Worm (Caenorhabditis elegans) whole organism, late embryonic: Measurements from ENCODE around the gene C14E2.7.

ENCODE experiments used
- ceh-9 ChIP-seq: sonication (generic microtip); optimal IDR thresholded peaks from 2 replicates; lab custom pipeline; 2016; ENCODE audit warnings: mild to moderate bottlenecking, missing genetic modification characterization, inconsistent platforms, missing compliant biosample characterization
- elt-2 ChIP-seq: sonication (generic microtip); optimal IDR thresholded peaks from 2 replicates; lab custom pipeline; 2016; ENCODE audit warnings: missing genetic modification reagents, missing genetic modification characterization, missing compliant biosample characterization
- fkh-10 ChIP-seq: fragments of 150-350 bp; optimal IDR thresholded peaks from 2 replicates; lab custom pipeline; 2014; ENCODE audit warnings: missing biosample characterization, missing genetic modification reagents, missing genetic modification characterization
- gmeb-2 ChIP-seq: sonication (generic microtip); optimal IDR thresholded peaks from 2 replicates; lab custom pipeline; 2016; ENCODE audit warnings: missing genetic modification characterization, inconsistent platforms, missing compliant biosample characterization
- nfya-1 ChIP-seq: sonication (generic microtip); optimal IDR thresholded peaks from 2 replicates; lab custom pipeline; 2017; ENCODE audit warnings: missing genetic modification characterization, mild to moderate bottlenecking, missing compliant biosample characterization, antibody characterized with exemption, moderate library complexity
- sox-2 ChIP-seq: fragments of 200-800 bp; sonication (Bioruptor generic); IDR thresholded peaks from 2 replicates; pipeline ENCODE4 v1.3.6; 2022; ENCODE audit warnings: missing genetic modification reagents, missing genetic modification characterization, missing compliant biosample characterization
- tbx-2 ChIP-seq: sonication (generic microtip); optimal IDR thresholded peaks from 2 replicates; lab custom pipeline; 2016; ENCODE audit warnings: missing genetic modification characterization, missing compliant biosample characterization
- tbx-7 ChIP-seq: sonication (generic microtip); optimal IDR thresholded peaks from 2 replicates; lab custom pipeline; 2016; ENCODE audit warnings: missing genotype, missing genetic modification characterization, missing compliant biosample characterization

DNA sequence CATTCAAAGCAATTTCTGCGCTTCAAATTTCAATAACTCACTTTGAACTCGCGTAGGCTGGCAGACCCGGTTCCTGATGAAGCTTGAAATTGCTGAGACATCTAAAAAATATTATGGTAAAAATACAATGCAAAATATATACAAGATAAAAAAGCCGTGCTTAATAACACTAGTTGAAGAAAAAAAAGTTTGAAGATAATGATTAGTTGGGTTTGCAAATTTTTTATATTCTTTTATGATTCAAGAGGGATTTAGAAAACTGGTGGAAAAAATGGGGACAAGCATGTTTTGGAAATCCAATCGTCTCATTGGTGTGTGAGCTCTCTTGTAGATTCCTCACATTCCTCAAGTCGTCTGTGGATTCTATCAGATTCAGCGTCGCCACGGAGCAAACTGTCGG is 36.4 kb downstream of the C14E2.7 start, which contains the start of gene ceh-21:
- no peak for TF ChIP-seq sox-2 (GFP tag; lab: Robert Waterston, UW)
- no peak for TF ChIP-seq nfya-1
- TF ChIP-seq elt-2 (tag; lab: Kevin White, UChicago) = no peak
- no peak for TF ChIP-seq gmeb-2 (tag; lab: Kevin White, UChicago)
- TF ChIP-seq tbx-7 (tag; lab: Kevin White, UChicago) = no peak
- no peak for TF ChIP-seq tbx-2 (tag; lab: Kevin White, UChicago)
- TF ChIP-seq fkh-10 = no peak
- TF ChIP-seq ceh-9 = no peak
